Worm (Caenorhabditis elegans) whole organism, late embryonic: Measurements from ENCODE around the gene rev-1.
A peak's percentile ranks its signal among the peaks of the same experiment; 100 is the strongest.

Source experiments
- ceh-9 ChIP-seq: sonication (generic microtip); optimal IDR thresholded peaks from 2 replicates; lab custom pipeline; 2016; ENCODE audit warnings: mild to moderate bottlenecking, missing genetic modification characterization, inconsistent platforms, missing compliant biosample characterization
- dmd-4 ChIP-seq: sonication (generic microtip); optimal IDR thresholded peaks from 2 replicates; lab custom pipeline; 2016; ENCODE audit warnings: borderline replicate concordance, missing genetic modification characterization, missing compliant biosample characterization
- ets-4 ChIP-seq: sonication (generic microtip); optimal IDR thresholded peaks from 2 replicates; lab custom pipeline; 2016; ENCODE audit warnings: missing genetic modification characterization, missing compliant biosample characterization
- hlh-15 ChIP-seq: sonication (generic microtip); optimal IDR thresholded peaks from 2 replicates; lab custom pipeline; 2016; ENCODE audit warnings: missing genetic modification characterization, missing compliant biosample characterization
- lin-11 ChIP-seq: fragments of 200-800 bp; sonication (Bioruptor generic); optimal IDR thresholded peaks from 2 replicates; lab custom pipeline; 2018; ENCODE audit warnings: mild to moderate bottlenecking, missing genetic modification characterization, missing compliant biosample characterization
- madf-2 ChIP-seq: sonication (generic microtip); optimal IDR thresholded peaks from 2 replicates; lab custom pipeline; 2017; ENCODE audit warnings: missing genetic modification characterization, missing compliant biosample characterization
- nfya-1 ChIP-seq: sonication (generic microtip); optimal IDR thresholded peaks from 2 replicates; lab custom pipeline; 2017; ENCODE audit warnings: missing genetic modification characterization, mild to moderate bottlenecking, missing compliant biosample characterization, antibody characterized with exemption, moderate library complexity
- npax-4 ChIP-seq: sonication (generic microtip); optimal IDR thresholded peaks from 2 replicates; lab custom pipeline; 2016; ENCODE audit warnings: missing genetic modification characterization, missing compliant biosample characterization
- pax-1 ChIP-seq: fragments of 150-350 bp; optimal IDR thresholded peaks from 2 replicates; lab custom pipeline; 2014; ENCODE audit warnings: missing biosample characterization, missing genetic modification characterization

- TF ChIP-seq nfya-1 (peak; percentile 24), npax-4 (tag; lab: Kevin White, UChicago) (no peak), madf-2 (no peak), pax-1 (tag; lab: Kevin White, UChicago) (no peak), hlh-15 (no peak), ets-4 (no peak), dmd-4 (tag; lab: Kevin White, UChicago) (no peak), ceh-9 (tag; lab: Kevin White, UChicago) (no peak), lin-11 (tag; lab: Kevin White, UChicago) (no peak)
Measured at ce11 chrII:7870632-7871031, 29.8 kb upstream of the rev-1 start.
